Worm (Caenorhabditis elegans) whole organism, L4 larva: ENCODE data around the gene T24C2.5.

Experiments
- R02D3.7 ChIP-seq: fragments of 150-350 bp; sonication (generic microtip); optimal IDR thresholded peaks from 3 replicates; lab custom pipeline; 2014; ENCODE audit warnings: missing biosample characterization, missing genetic modification characterization
- Y5F2A.4 ChIP-seq: fragments of 200-800 bp; sonication (Bioruptor generic); optimal IDR thresholded peaks from 2 replicates; lab custom pipeline; 2018; ENCODE audit warnings: mild to moderate bottlenecking, missing genetic modification characterization, missing compliant biosample characterization
- Y75B8A.6 ChIP-seq: fragments of 200-800 bp; sonication (Bioruptor generic); IDR thresholded peaks from 2 replicates; pipeline ENCODE4 v1.3.6; 2022; ENCODE audit warnings: missing genetic modification reagents, missing genetic modification characterization, missing compliant biosample characterization
- ZK546.5 ChIP-seq, 2 experiments: sonication (generic microtip); optimal IDR thresholded peaks; 2 replicates each; lab custom pipeline; 2017; ENCODE audit warnings: missing biosample characterization in 2 of 2, missing genetic modification characterization in 2 of 2
- aha-1 ChIP-seq: fragments of 150-350 bp; peaks from one replicate; lab custom pipeline; 2014; ENCODE audit warnings: missing biosample characterization, missing genetic modification characterization
- ceh-82 ChIP-seq: sonication (generic microtip); optimal IDR thresholded peaks from 2 replicates; lab custom pipeline; 2017; ENCODE audit warnings: missing biosample characterization, missing genetic modification characterization
- ces-1 ChIP-seq: fragments of 150-350 bp; sonication (generic microtip); optimal IDR thresholded peaks from 4 replicates; lab custom pipeline; 2014; ENCODE audit warnings: missing biosample characterization, missing genetic modification reagents, missing genetic modification characterization
- ctbp-1 ChIP-seq: fragments of 200-800 bp; sonication (Bioruptor generic); IDR thresholded peaks from 2 replicates; pipeline ENCODE4 v1.3.6; 2022; ENCODE audit warnings: missing genetic modification reagents, missing genetic modification characterization, missing compliant biosample characterization
- daf-16 ChIP-seq, 3 experiments: sonication (generic microtip); optimal IDR thresholded peaks; 2 replicates each; lab custom pipeline; 2016 to 2017; ENCODE audit warnings: missing genetic modification characterization in 3 of 3, missing genetic modification reagents in 3 of 3, mild to moderate bottlenecking in 2 of 3, missing compliant biosample characterization in 2 of 3, missing biosample characterization in 1 of 3, moderate library complexity in 1 of 3
- dmd-6 ChIP-seq: fragments of 200-800 bp; sonication (Bioruptor generic); IDR thresholded peaks from 2 replicates; pipeline ENCODE4 v1.3.6; 2022; ENCODE audit warnings: missing genetic modification reagents, missing genetic modification characterization, missing compliant biosample characterization
- dmd-8 ChIP-seq: fragments of 200-800 bp; sonication (Bioruptor generic); IDR thresholded peaks from 2 replicates; pipeline ENCODE4 v1.3.6; 2022; ENCODE audit warnings: missing genetic modification characterization, missing compliant biosample characterization
- dve-1 ChIP-seq: sonication (generic microtip); optimal IDR thresholded peaks from 2 replicates; lab custom pipeline; 2017; ENCODE audit warnings: antibody characterized with exemption, mild to moderate bottlenecking, missing genetic modification characterization, missing compliant biosample characterization; ENCODE audit not compliant: insufficient read depth
- egl-27 ChIP-seq: sonication (generic microtip); optimal IDR thresholded peaks from 3 replicates; lab custom pipeline; 2017; ENCODE audit warnings: missing biosample characterization, missing genetic modification reagents, missing genetic modification characterization
- fos-1 ChIP-seq: fragments of 150-350 bp; optimal IDR thresholded peaks from 2 replicates; lab custom pipeline; 2014; ENCODE audit warnings: missing biosample characterization, missing genetic modification characterization
- hif-1 ChIP-seq, 2 experiments: sonication (generic microtip); optimal IDR thresholded peaks; 2 replicates each; lab custom pipeline; 2016 to 2017; ENCODE audit warnings: missing compliant biosample characterization in 2 of 2, missing genetic modification characterization in 2 of 2, missing genetic modification reagents in 2 of 2, missing genotype in 2 of 2, mild to moderate bottlenecking in 1 of 2
- hlh-11 ChIP-seq: fragments of 200-800 bp; sonication (Bioruptor generic); optimal IDR thresholded peaks from 2 replicates; lab custom pipeline; 2018; ENCODE audit warnings: mild to moderate bottlenecking, missing genetic modification characterization, missing compliant biosample characterization
- hlh-30 ChIP-seq: sonication (generic microtip); optimal IDR thresholded peaks from 2 replicates; lab custom pipeline; 2017; ENCODE audit warnings: antibody characterized with exemption, mild to moderate bottlenecking, missing genetic modification characterization, missing compliant biosample characterization; ENCODE audit not compliant: insufficient read depth
- hmg-1.1 ChIP-seq: fragments of 200-800 bp; sonication (Bioruptor generic); IDR thresholded peaks from 2 replicates; pipeline ENCODE4 v1.3.6; 2022; ENCODE audit warnings: missing genetic modification reagents, missing genetic modification characterization, missing compliant biosample characterization
- jun-1 ChIP-seq: fragments of 150-350 bp; optimal IDR thresholded peaks from 2 replicates; lab custom pipeline; 2014; ENCODE audit warnings: missing biosample characterization, missing genetic modification reagents, missing genetic modification characterization
- lin-13 ChIP-seq: fragments of 150-350 bp; optimal IDR thresholded peaks from 2 replicates; lab custom pipeline; 2014; ENCODE audit warnings: missing biosample characterization, missing genetic modification reagents, missing genetic modification characterization
- lin-29 ChIP-seq: fragments of 200-800 bp; sonication (Bioruptor generic); IDR thresholded peaks from 2 replicates; pipeline ENCODE4 v1.3.6; 2022; ENCODE audit warnings: missing genetic modification reagents, missing genetic modification characterization, missing compliant biosample characterization
- mes-2 ChIP-seq: sonication (generic microtip); optimal IDR thresholded peaks from 2 replicates; lab custom pipeline; 2016; ENCODE audit warnings: missing genotype, mild to moderate bottlenecking, missing genetic modification characterization, missing compliant biosample characterization; ENCODE audit not compliant: poor library complexity, severe bottlenecking
- nhr-10 ChIP-seq: fragments of 150-350 bp; optimal IDR thresholded peaks from 2 replicates; lab custom pipeline; 2014; ENCODE audit warnings: missing biosample characterization, missing genetic modification characterization
- nhr-28 ChIP-seq: fragments of 150-350 bp; optimal IDR thresholded peaks from 2 replicates; lab custom pipeline; 2014; ENCODE audit warnings: missing biosample characterization, missing genetic modification characterization
- nhr-48 ChIP-seq: sonication (generic microtip); optimal IDR thresholded peaks from 2 replicates; lab custom pipeline; 2016; ENCODE audit warnings: mild to moderate bottlenecking, missing genetic modification characterization, missing compliant biosample characterization
- nhr-6 ChIP-seq: fragments of 150-350 bp; optimal IDR thresholded peaks from 2 replicates; lab custom pipeline; 2014; ENCODE audit warnings: missing biosample characterization, missing genetic modification characterization
- nhr-77 ChIP-seq: fragments of 150-350 bp; optimal IDR thresholded peaks from 2 replicates; lab custom pipeline; 2014; ENCODE audit warnings: missing biosample characterization, missing genetic modification characterization
- pqm-1 ChIP-seq: sonication (generic microtip); optimal IDR thresholded peaks from 2 replicates; lab custom pipeline; 2017; ENCODE audit warnings: missing biosample characterization, missing genetic modification characterization
- set-16 ChIP-seq: fragments of 200-800 bp; sonication (Bioruptor generic); IDR thresholded peaks from 2 replicates; pipeline ENCODE4 v1.3.6; 2022; ENCODE audit warnings: missing genetic modification reagents, missing genetic modification characterization, missing compliant biosample characterization
- snpc-1.2 ChIP-seq: fragments of 200-800 bp; sonication (Bioruptor generic); IDR thresholded peaks from 2 replicates; pipeline ENCODE4 v1.3.6; 2022; ENCODE audit warnings: missing genetic modification reagents, missing genetic modification characterization, missing compliant biosample characterization
- tra-1 ChIP-seq: fragments of 200-800 bp; sonication (Bioruptor generic); IDR thresholded peaks from 2 replicates; pipeline ENCODE4 v1.3.6; 2022; ENCODE audit warnings: missing genetic modification reagents, missing genetic modification characterization, missing compliant biosample characterization
- unc-62 ChIP-seq, 3 experiments: fragments of 150-350 bp in 1 of 3; sonication (generic microtip); optimal IDR thresholded peaks in 2 of 3; peaks in 1 of 3; 1 replicate in 1 of 3; 2 replicates in 2 of 3; lab custom pipeline; 2014 to 2017; ENCODE audit warnings: missing biosample characterization in 3 of 3, missing genetic modification characterization in 3 of 3, missing genetic modification reagents in 3 of 3, missing genotype in 1 of 3
- vab-7 ChIP-seq: fragments of 200-800 bp; sonication (Bioruptor generic); IDR thresholded peaks from 2 replicates; pipeline ENCODE4 v1.3.6; 2022; ENCODE audit warnings: missing genetic modification reagents, missing genetic modification characterization, missing compliant biosample characterization
- zfp-2 ChIP-seq: sonication (generic microtip); optimal IDR thresholded peaks from 2 replicates; lab custom pipeline; 2016; ENCODE audit warnings: mild to moderate bottlenecking, missing genetic modification characterization, missing compliant biosample characterization

Gene T24C2.5

ce11 chrX:14557352-14557935, 23.2 kb downstream of the T24C2.5 start (continued):
- TF ChIP-seq dmd-8 (GFP tag; lab: Robert Waterston, UW) (no peak), set-16 (GFP tag; lab: Robert Waterston, UW) (peak; percentile 19; the same call in 1 of the 2 replicates), ctbp-1 (GFP tag; lab: Robert Waterston, UW) (peak; percentile 80), hif-1 (tag; optimal IDR thresholded peaks at IDR 0.05; lab: Kevin White, UChicago) (peak in 1 of 2 experiments; percentile 76), snpc-1.2 (GFP tag; lab: Robert Waterston, UW) (no peak), ces-1 (no peak), nhr-28 (tag; lab: Kevin White, UChicago) (peak; percentile 77)

- TF ChIP-seq unc-62 (GFP tag; optimal IDR thresholded peaks at IDR 0.05 in 1 of 2; lab: Kevin White, UChicago) (peak in 1 of 2 experiments; percentile 99), unc-62 (tag; optimal IDR thresholded peaks at IDR 0.05; lab: Kevin White, UChicago) (no peak), Y5F2A.4 (GFP tag; lab: Kevin White, UChicago) (no peak), aha-1 (tag; lab: Kevin White, UChicago) (peak; percentile 58), nhr-48 (peak; percentile 36), vab-7 (GFP tag; lab: Robert Waterston, UW) (no peak), dmd-6 (peak; percentile 75), tra-1 (GFP tag; lab: Robert Waterston, UW) (no peak), hmg-1.1 (GFP tag; lab: Robert Waterston, UW) (no peak), nhr-6 (tag; lab: Kevin White, UChicago) (peak; percentile 8), mes-2 (tag; lab: Kevin White, UChicago) (peak; percentile 26), ZK546.5 (tag; optimal IDR thresholded peaks at IDR 0.05; lab: Kevin White, UChicago) (no peak), zfp-2 (tag; lab: Kevin White, UChicago) (no peak), nhr-10 (tag; lab: Kevin White, UChicago) (peak; percentile 26), snpc-1.2 (GFP tag; lab: Robert Waterston, UW) (no peak), pqm-1 (peak; percentile 65), nhr-77 (tag; lab: Kevin White, UChicago) (peak; percentile 38), fos-1 (tag; lab: Kevin White, UChicago) (no peak), hlh-30 (tag; lab: Kevin White, UChicago) (peak; percentile 79), lin-13 (GFP tag; lab: Kevin White, UChicago) (no peak), dmd-8 (GFP tag; lab: Robert Waterston, UW) (no peak), egl-27 (tag; lab: Kevin White, UChicago) (no peak), Y75B8A.6 (GFP tag; lab: Robert Waterston, UW) (no peak), ctbp-1 (GFP tag; lab: Robert Waterston, UW) (no peak), jun-1 (tag; lab: Kevin White, UChicago) (peak; percentile 17), dve-1 (tag; lab: Kevin White, UChicago) (peak; percentile 51), R02D3.7 (tag; lab: Kevin White, UChicago) (no peak), lin-29 (GFP tag; lab: Robert Waterston, UW) (no peak), nhr-28 (tag; lab: Kevin White, UChicago) (peak; percentile 93), hif-1 (tag; optimal IDR thresholded peaks at IDR 0.05; lab: Kevin White, UChicago) (peak in 1 of 2 experiments; percentile 9), daf-16 (GFP tag; optimal IDR thresholded peaks at IDR 0.05; lab: Kevin White, UChicago) (no peak), daf-16 (tag; optimal IDR thresholded peaks at IDR 0.05; lab: Kevin White, UChicago) (peak; percentile 48), ceh-82 (tag; lab: Kevin White, UChicago) (no peak), hlh-11 (tag; lab: Kevin White, UChicago) (peak; percentile 56)
- TF ChIP-seq, all 104 proteins: peak for 16
Measured at ce11 chrX:14557936-14558554, 23.8 kb downstream of the T24C2.5 start, which contains the start of gene nhr-3. Gene nhr-3, plus strand, starts transcription at chrX:14558504.
